Fruit fly (Drosophila melanogaster) whole organism, embryonic: ENCODE results near the gene Lsp2.

Experiments used
- B-H1 ChIP-seq: fragments of 200-800 bp; sonication (Bioruptor generic); IDR thresholded peaks from 3 replicates; pipeline ENCODE4 v1.3.6; 2022; ENCODE audit warnings: missing biosample characterization, missing genetic modification characterization
- B-H2 ChIP-seq: fragments of 200-800 bp; sonication (Bioruptor generic); optimal IDR thresholded peaks from 2 replicates; lab custom pipeline; 2018; ENCODE audit warnings: missing biosample characterization, mild to moderate bottlenecking, missing genetic modification characterization
- CG10366 ChIP-seq: fragments of 200-800 bp; sonication (Bioruptor generic); IDR thresholded peaks from 2 replicates; pipeline ENCODE4 v1.3.6; 2022; ENCODE audit warnings: missing biosample characterization, missing genetic modification characterization
- CG12104 ChIP-seq: fragments of 200-800 bp; sonication (Bioruptor generic); optimal IDR thresholded peaks from 3 replicates; lab custom pipeline; 2016; ENCODE audit warnings: missing biosample characterization, missing genetic modification characterization
- CG13775 ChIP-seq: fragments of 200-800 bp; sonication (Bioruptor generic); optimal IDR thresholded peaks from 3 replicates; lab custom pipeline; 2017; ENCODE audit warnings: missing biosample characterization, mild to moderate bottlenecking, missing genetic modification characterization
- CG1602 ChIP-seq: fragments of 200-800 bp; sonication (Bioruptor generic); optimal IDR thresholded peaks from 3 replicates; lab custom pipeline; 2016; ENCODE audit warnings: missing biosample characterization, missing genetic modification characterization
- CG1603 ChIP-seq: fragments of 200-800 bp; sonication (Bioruptor generic); optimal IDR thresholded peaks from 2 replicates; lab custom pipeline; 2019; ENCODE audit warnings: missing biosample characterization, mild to moderate bottlenecking, missing genetic modification characterization, moderate library complexity
- CG17186 ChIP-seq: fragments of 200-800 bp; sonication (Bioruptor generic); optimal IDR thresholded peaks from 3 replicates; lab custom pipeline; 2017; ENCODE audit warnings: missing biosample characterization, missing genetic modification reagents, missing genetic modification characterization
- CG17328 ChIP-seq: fragments of 200-800 bp; sonication (Bioruptor generic); IDR thresholded peaks from 2 replicates; pipeline ENCODE4 v1.3.6; 2022; ENCODE audit warnings: missing biosample characterization, missing genetic modification characterization
- CG17385 ChIP-seq: fragments of 200-800 bp; sonication (Bioruptor generic); optimal IDR thresholded peaks from 3 replicates; lab custom pipeline; 2018; ENCODE audit warnings: missing biosample characterization, mild to moderate bottlenecking, missing genetic modification characterization
- CG18599 ChIP-seq: fragments of 200-800 bp; sonication (Bioruptor generic); optimal IDR thresholded peaks from 3 replicates; lab custom pipeline; 2017; ENCODE audit warnings: missing biosample characterization, missing genetic modification characterization, mild to moderate bottlenecking, moderate library complexity, missing genetic modification reagents
- CG18764 ChIP-seq: fragments of 200-800 bp; sonication (Bioruptor generic); optimal IDR thresholded peaks from 3 replicates; lab custom pipeline; 2016; ENCODE audit warnings: missing biosample characterization, missing genetic modification characterization
- CG2129 ChIP-seq: fragments of 200-800 bp; sonication (Bioruptor generic); IDR thresholded peaks from 2 replicates; pipeline ENCODE4 v1.3.6; 2022; ENCODE audit warnings: missing biosample characterization, missing genetic modification characterization; ENCODE audit not compliant: partially characterized antibody
- CG2678 ChIP-seq: fragments of 200-800 bp; sonication (Bioruptor generic); optimal IDR thresholded peaks from 3 replicates; lab custom pipeline; 2019; ENCODE audit warnings: missing biosample characterization, mild to moderate bottlenecking, missing genetic modification characterization, moderate library complexity
- CG2712 ChIP-seq: fragments of 200-800 bp; optimal IDR thresholded peaks from 3 replicates; lab custom pipeline; 2019; ENCODE audit warnings: missing biosample characterization, mild to moderate bottlenecking, missing genetic modification characterization, moderate library complexity
- CG3407 ChIP-seq: fragments of 200-800 bp; sonication (Bioruptor generic); optimal IDR thresholded peaks from 2 replicates; lab custom pipeline; 2018; ENCODE audit warnings: missing biosample characterization, mild to moderate bottlenecking, missing genetic modification characterization
- CG5180 ChIP-seq: fragments of 200-800 bp; sonication (Bioruptor generic); optimal IDR thresholded peaks from 3 replicates; lab custom pipeline; 2017; ENCODE audit warnings: missing biosample characterization, missing genetic modification characterization, mild to moderate bottlenecking, moderate library complexity, missing genetic modification reagents
- CG6689 ChIP-seq: fragments of 200-800 bp; sonication (Bioruptor generic); IDR thresholded peaks from 2 replicates; pipeline ENCODE4 v1.3.6; 2022; ENCODE audit warnings: missing biosample characterization, missing genetic modification characterization
- CG7556 ChIP-seq: fragments of 200-800 bp; sonication (Bioruptor generic); optimal IDR thresholded peaks from 2 replicates; lab custom pipeline; 2017; ENCODE audit warnings: missing biosample characterization, mild to moderate bottlenecking, missing genetic modification characterization
- CG9817 ChIP-seq: fragments of 200-800 bp; sonication (Bioruptor generic); optimal IDR thresholded peaks from 2 replicates; lab custom pipeline; 2018; ENCODE audit warnings: missing biosample characterization, mild to moderate bottlenecking, missing genetic modification characterization, moderate library complexity
- Gug ChIP-seq: fragments of 200-800 bp; sonication (Bioruptor generic); IDR thresholded peaks from 4 replicates; pipeline ENCODE4 v1.3.6; 2022; ENCODE audit warnings: missing biosample characterization, missing genetic modification characterization
- Hr39 ChIP-seq: fragments of >200 bp; optimal IDR thresholded peaks from 2 replicates; lab custom pipeline; 2017
- MBD-R2 ChIP-seq: fragments of 200-800 bp; sonication (Bioruptor generic); IDR thresholded peaks from 2 replicates; pipeline ENCODE4 v1.3.6; 2022; ENCODE audit warnings: missing biosample characterization, missing genetic modification characterization
- Mrtf ChIP-seq: fragments of 200-800 bp; sonication (Bioruptor generic); IDR thresholded peaks from 3 replicates; pipeline ENCODE4 v1.3.6; 2022; ENCODE audit warnings: missing biosample characterization, missing genetic modification characterization
- Optix ChIP-seq: fragments of 200-800 bp; sonication (Bioruptor generic); IDR thresholded peaks from 3 replicates; pipeline ENCODE4 v1.3.6; 2022; ENCODE audit warnings: missing biosample characterization, missing genetic modification characterization
- Usf ChIP-seq: fragments of 200-800 bp; sonication (Bioruptor generic); optimal IDR thresholded peaks from 2 replicates; lab custom pipeline; 2017; ENCODE audit warnings: missing genotype, missing biosample characterization, missing genetic modification characterization
- ac ChIP-seq: fragments of 200-800 bp; sonication (Bioruptor generic); optimal IDR thresholded peaks from 3 replicates; lab custom pipeline; 2017; ENCODE audit warnings: missing biosample characterization, mild to moderate bottlenecking, missing genetic modification characterization
- ato ChIP-seq: fragments of 200-800 bp; sonication (Bioruptor generic); IDR thresholded peaks from 2 replicates; pipeline ENCODE4 v1.3.6; 2022; ENCODE audit warnings: missing biosample characterization, missing genetic modification characterization; ENCODE audit not compliant: partially characterized antibody
- bbx ChIP-seq: fragments of 200-800 bp; sonication (Bioruptor generic); IDR thresholded peaks from 2 replicates; pipeline ENCODE4 v1.3.6; 2022; ENCODE audit warnings: missing biosample characterization, missing genetic modification characterization; ENCODE audit not compliant: partially characterized antibody
- bigmax ChIP-seq: fragments of 200-800 bp; sonication (Bioruptor generic); optimal IDR thresholded peaks from 2 replicates; lab custom pipeline; 2018; ENCODE audit warnings: missing biosample characterization, mild to moderate bottlenecking, missing genetic modification characterization
- br ChIP-seq: fragments of >200 bp; optimal IDR thresholded peaks from 2 replicates; lab custom pipeline; 2017
- btn ChIP-seq: fragments of 200-800 bp; sonication (Bioruptor generic); optimal IDR thresholded peaks from 2 replicates; lab custom pipeline; 2016; ENCODE audit warnings: missing biosample characterization, missing genetic modification characterization
- crol ChIP-seq: fragments of 200-800 bp; sonication (Bioruptor generic); IDR thresholded peaks from 2 replicates; pipeline ENCODE4 v1.3.6; 2022; ENCODE audit warnings: missing biosample characterization, missing genetic modification characterization
- dmrt99B ChIP-seq: fragments of 200-800 bp; sonication (Bioruptor generic); optimal IDR thresholded peaks from 2 replicates; lab custom pipeline; 2018; ENCODE audit warnings: missing biosample characterization, mild to moderate bottlenecking, missing genetic modification characterization, moderate library complexity
- fd96Cb ChIP-seq: fragments of 200-800 bp; sonication (Bioruptor generic); optimal IDR thresholded peaks from 2 replicates; lab custom pipeline; 2018; ENCODE audit warnings: missing biosample characterization, mild to moderate bottlenecking, missing genetic modification characterization, moderate library complexity
- ftz-f1 ChIP-seq: fragments of 200-800 bp; sonication (Bioruptor generic); optimal IDR thresholded peaks from 2 replicates; lab custom pipeline; 2016; ENCODE audit warnings: missing biosample characterization, missing genetic modification characterization
- fu2 ChIP-seq: fragments of 200-800 bp; sonication (Bioruptor generic); optimal IDR thresholded peaks from 2 replicates; lab custom pipeline; 2016; ENCODE audit warnings: missing biosample characterization, missing genetic modification characterization
- maf-S ChIP-seq: fragments of 200-800 bp; sonication (Bioruptor generic); optimal IDR thresholded peaks from 2 replicates; lab custom pipeline; 2016; ENCODE audit warnings: missing biosample characterization, missing genetic modification characterization
- mirr ChIP-seq: fragments of 200-800 bp; sonication (Bioruptor generic); optimal IDR thresholded peaks from 3 replicates; lab custom pipeline; 2018; ENCODE audit warnings: missing biosample characterization, mild to moderate bottlenecking, missing genetic modification characterization
- nmo ChIP-seq: fragments of 200-800 bp; sonication (Bioruptor generic); optimal IDR thresholded peaks from 2 replicates; lab custom pipeline; 2018; ENCODE audit warnings: missing biosample characterization, mild to moderate bottlenecking, missing genetic modification characterization, moderate library complexity
- odd ChIP-seq: fragments of 200-800 bp; sonication (Bioruptor generic); optimal IDR thresholded peaks from 2 replicates; lab custom pipeline; 2017; ENCODE audit warnings: missing biosample characterization, mild to moderate bottlenecking, missing genetic modification characterization
- ranshi ChIP-seq: fragments of 200-800 bp; sonication (Bioruptor generic); IDR thresholded peaks from 2 replicates; pipeline ENCODE4 v1.3.6; 2022; ENCODE audit warnings: missing biosample characterization, missing genetic modification characterization
- row ChIP-seq: fragments of 200-800 bp; sonication (Bioruptor generic); IDR thresholded peaks from 3 replicates; pipeline ENCODE4 v1.3.6; 2022; ENCODE audit warnings: missing biosample characterization, missing genetic modification characterization
- sc ChIP-seq, 3 experiments: fragments of >200 bp in 2 of 3; fragments of 200-800 bp in 1 of 3; sonication (Bioruptor generic) in 1 of 3; optimal IDR thresholded peaks; 2 replicates in 2 of 3; 3 replicates in 1 of 3; lab custom pipeline; 2017; ENCODE audit warnings: mild to moderate bottlenecking in 1 of 3, missing biosample characterization in 1 of 3, missing genetic modification characterization in 1 of 3, missing genetic modification reagents in 1 of 3
- sens ChIP-seq: fragments of 200-800 bp; sonication (Bioruptor generic); peaks from one replicate; lab custom pipeline; 2016; ENCODE audit warnings: missing biosample characterization, missing genetic modification characterization
- sim ChIP-seq: fragments of 200-800 bp; sonication (Bioruptor generic); IDR thresholded peaks from 2 replicates; pipeline ENCODE4 v1.3.6; 2022; ENCODE audit warnings: missing biosample characterization, missing genetic modification characterization
- tna ChIP-seq: fragments of 200-800 bp; sonication (Bioruptor generic); IDR thresholded peaks from 2 replicates; pipeline ENCODE4 v1.3.6; 2022; ENCODE audit warnings: missing biosample characterization, missing genetic modification characterization; ENCODE audit not compliant: partially characterized antibody
- tup ChIP-seq: fragments of 200-800 bp; sonication (Bioruptor generic); optimal IDR thresholded peaks from 2 replicates; lab custom pipeline; 2016; ENCODE audit warnings: missing biosample characterization, mild to moderate bottlenecking, missing genetic modification characterization, moderate library complexity
- z ChIP-seq: fragments of 200-800 bp; sonication (Bioruptor generic); IDR thresholded peaks from 3 replicates; pipeline ENCODE4 v1.3.6; 2022; ENCODE audit warnings: missing biosample characterization, missing genetic modification characterization

Gene Lsp2

dm6 chr3L:12124138-12124583 lies 5.0 kb upstream of the Lsp2 start (continued):
- no peak for TF ChIP-seq fd96Cb
- no peak for TF ChIP-seq btn (GFP tag; lab: Kevin White, UChicago)
- TF ChIP-seq CG13775 (GFP tag; lab: Kevin White, UChicago), result no peak
- no peak for TF ChIP-seq CG17328 (GFP tag; lab: Robert Waterston, UW)
- TF ChIP-seq mirr (GFP tag; lab: Kevin White, UChicago), result peak; percentile 91
- TF ChIP-seq bigmax, result peak; percentile 77
- peak; percentile 16 for TF ChIP-seq CG2712 (tag; lab: Kevin White, UChicago)
- 0 out of 3 replicates have a peak, but pooled peaks have one; percentile 46 for TF ChIP-seq Optix (GFP tag; lab: Robert Waterston, UW)
- TF ChIP-seq ato (GFP tag; lab: Robert Waterston, UW), result no peak

- TF ChIP-seq Usf (GFP tag; lab: Kevin White, UChicago), result peak; percentile 80
- peak; percentile 93 for TF ChIP-seq maf-S
- TF ChIP-seq dmrt99B (tag; lab: Kevin White, UChicago), result peak; percentile 81
- TF ChIP-seq CG9817 (tag; lab: Kevin White, UChicago), result peak; percentile 90
- no peak; the same call in 1 of the 3 replicates for TF ChIP-seq Mrtf (GFP tag; lab: Robert Waterston, UW)
- peak; percentile 52; the same call in 2 of the 4 replicates for TF ChIP-seq Gug (GFP tag; lab: Robert Waterston, UW)
- TF ChIP-seq tna (GFP tag; lab: Robert Waterston, UW), result peak; percentile 42; the same call in 1 of the 2 replicates
- TF ChIP-seq CG10366 (GFP tag; lab: Robert Waterston, UW), result peak; percentile 86
- peak; percentile 84 for TF ChIP-seq CG2678
- peak; percentile 77 for TF ChIP-seq CG6689 (GFP tag; lab: Robert Waterston, UW)
- TF ChIP-seq z (GFP tag; lab: Robert Waterston, UW), result peak; percentile 73; the same call in 2 of the 3 replicates
- TF ChIP-seq CG1603 (tag; lab: Kevin White, UChicago), result peak; percentile 97
- peak; percentile 39; the same call in 1 of the 2 replicates for TF ChIP-seq crol
- TF ChIP-seq CG2129 (GFP tag; lab: Robert Waterston, UW), result peak; percentile 33; the same call in 1 of the 2 replicates
- peak; percentile 96 for TF ChIP-seq CG12104 (GFP tag; lab: Kevin White, UChicago)
- peak; percentile 90 for TF ChIP-seq sim (GFP tag; lab: Robert Waterston, UW)
- TF ChIP-seq bbx (GFP tag; lab: Robert Waterston, UW), result peak; percentile 88
- TF ChIP-seq CG1602, result peak; percentile 61
- TF ChIP-seq CG18599 (GFP tag; lab: Kevin White, UChicago), result peak; percentile 96
- peak; percentile 52; the same call in 2 of the 3 replicates for TF ChIP-seq row (GFP tag; lab: Robert Waterston, UW)
- peak; percentile 80 for TF ChIP-seq ftz-f1 (GFP tag; lab: Kevin White, UChicago)
- TF ChIP-seq B-H1 (GFP tag; lab: Robert Waterston, UW), result peak; percentile 74; the same call in 2 of the 3 replicates
- peak; percentile 81 for TF ChIP-seq nmo (GFP tag; lab: Kevin White, UChicago)
- TF ChIP-seq br (lab: Kevin White, UChicago), result no peak
- no peak for TF ChIP-seq sc (optimal IDR thresholded peaks at IDR 0.05; lab: Kevin White, UChicago)
- peak; percentile 90 for TF ChIP-seq sc (GFP tag; optimal IDR thresholded peaks at IDR 0.05; lab: Kevin White, UChicago)
- peak; percentile 98 for TF ChIP-seq B-H2 (GFP tag; lab: Kevin White, UChicago)
- peak; percentile 86; the same call in 1 of the 2 replicates for TF ChIP-seq ranshi (GFP tag; lab: Robert Waterston, UW)
- peak; percentile 93 for TF ChIP-seq CG18764
- peak; percentile 100 for TF ChIP-seq CG17186 (GFP tag; lab: Kevin White, UChicago)
- peak; percentile 89 for TF ChIP-seq ac (GFP tag; lab: Kevin White, UChicago)
- peak; percentile 86 for TF ChIP-seq CG5180 (GFP tag; lab: Kevin White, UChicago)
- peak; percentile 92 for TF ChIP-seq CG17385 (GFP tag; lab: Kevin White, UChicago)
- peak; percentile 95 for TF ChIP-seq CG3407
- TF ChIP-seq Hr39, result no peak
- peak; percentile 83 for TF ChIP-seq fu2
- peak; percentile 98 for TF ChIP-seq sens (GFP tag; lab: Kevin White, UChicago)
- TF ChIP-seq MBD-R2 (GFP tag; lab: Robert Waterston, UW), result peak; percentile 78; the same call in 1 of the 2 replicates
- peak; percentile 90 for TF ChIP-seq tup
- TF ChIP-seq odd (GFP tag; lab: Kevin White, UChicago), result peak; percentile 98
- peak; percentile 83 for TF ChIP-seq CG7556 (GFP tag; lab: Kevin White, UChicago)
Observed at dm6 chr3L:12124975-12125374, 4.2 kb upstream of the Lsp2 start, which contains the start of gene yps. Gene yps, minus strand, starts transcription at chr3L:12125150.
